Worm (Caenorhabditis elegans) whole organism, L4 larva: ENCODE measurements around the gene pals-29.

Source experiments
- D1046.2 ChIP-seq: fragments of 200-800 bp; sonication (Bioruptor generic); IDR thresholded peaks from 2 replicates; pipeline ENCODE4 v1.3.6; 2022; ENCODE audit warnings: missing genetic modification characterization, missing compliant biosample characterization
- F10B5.3 ChIP-seq: sonication (generic microtip); optimal IDR thresholded peaks from 2 replicates; lab custom pipeline; 2016; ENCODE audit warnings: mild to moderate bottlenecking, missing genetic modification characterization, missing compliant biosample characterization
- F26F4.8 ChIP-seq: fragments of 200-800 bp; sonication (Bioruptor generic); conservative IDR thresholded peaks from 2 replicates; pipeline ENCODE4 v1.3.6; 2022; ENCODE audit warnings: missing genetic modification characterization, missing compliant biosample characterization
- T26A8.4 ChIP-seq: fragments of 200-800 bp; sonication (Bioruptor generic); IDR thresholded peaks from 2 replicates; pipeline ENCODE4 v1.3.6; 2022; ENCODE audit warnings: missing genetic modification characterization, missing compliant biosample characterization
- Y5F2A.4 ChIP-seq: fragments of 200-800 bp; sonication (Bioruptor generic); optimal IDR thresholded peaks from 2 replicates; lab custom pipeline; 2018; ENCODE audit warnings: mild to moderate bottlenecking, missing genetic modification characterization, missing compliant biosample characterization
- ZK337.2 ChIP-seq: fragments of 200-800 bp; sonication (Bioruptor generic); IDR thresholded peaks from 2 replicates; pipeline ENCODE4 v1.3.6; 2022; ENCODE audit warnings: missing genetic modification reagents, missing genetic modification characterization, missing compliant biosample characterization
- aly-2 ChIP-seq: sonication (generic microtip); optimal IDR thresholded peaks from 2 replicates; lab custom pipeline; 2018; ENCODE audit warnings: missing biosample characterization, missing genetic modification characterization
- ama-1 ChIP-seq: fragments of 150-350 bp; optimal IDR thresholded peaks from 2 replicates; lab custom pipeline; 2014; ENCODE audit warnings: inconsistent platforms, mixed read lengths
- ceh-20 ChIP-seq: fragments of 200-800 bp; sonication (Bioruptor generic); IDR thresholded peaks from 2 replicates; pipeline ENCODE4 v1.3.6; 2022; ENCODE audit warnings: missing genetic modification reagents, missing genetic modification characterization, missing compliant biosample characterization
- ceh-82 ChIP-seq: sonication (generic microtip); optimal IDR thresholded peaks from 2 replicates; lab custom pipeline; 2017; ENCODE audit warnings: missing biosample characterization, missing genetic modification characterization
- cey-2 ChIP-seq: sonication (generic microtip); optimal IDR thresholded peaks from 3 replicates; lab custom pipeline; 2017; ENCODE audit warnings: missing genetic modification characterization, mild to moderate bottlenecking, missing compliant biosample characterization, antibody characterized with exemption, borderline replicate concordance; ENCODE audit not compliant: insufficient read depth
- daf-16 ChIP-seq, 3 experiments: sonication (generic microtip); optimal IDR thresholded peaks; 2 replicates each; lab custom pipeline; 2016 to 2017; ENCODE audit warnings: missing genetic modification characterization in 3 of 3, missing genetic modification reagents in 3 of 3, mild to moderate bottlenecking in 2 of 3, missing compliant biosample characterization in 2 of 3, missing biosample characterization in 1 of 3, moderate library complexity in 1 of 3
- daf-19 ChIP-seq: fragments of 200-800 bp; sonication (Bioruptor generic); conservative IDR thresholded peaks from 2 replicates; pipeline ENCODE4 v1.3.6; 2022; ENCODE audit warnings: missing genetic modification characterization, missing compliant biosample characterization
- daf-8 ChIP-seq: fragments of 200-800 bp; sonication (Bioruptor generic); IDR thresholded peaks from 2 replicates; pipeline ENCODE4 v1.3.6; 2022; ENCODE audit warnings: missing genetic modification characterization, missing compliant biosample characterization
- dmd-9 ChIP-seq: fragments of 200-800 bp; sonication (Bioruptor generic); IDR thresholded peaks from 2 replicates; pipeline ENCODE4 v1.3.6; 2022; ENCODE audit warnings: missing genetic modification reagents, missing genetic modification characterization, missing compliant biosample characterization
- dve-1 ChIP-seq: sonication (generic microtip); optimal IDR thresholded peaks from 2 replicates; lab custom pipeline; 2017; ENCODE audit warnings: antibody characterized with exemption, mild to moderate bottlenecking, missing genetic modification characterization, missing compliant biosample characterization; ENCODE audit not compliant: insufficient read depth
- fkh-10 ChIP-seq: fragments of 150-350 bp; optimal IDR thresholded peaks from 2 replicates; lab custom pipeline; 2014; ENCODE audit warnings: missing biosample characterization, missing genetic modification reagents, missing genetic modification characterization
- gei-8 ChIP-seq: fragments of 200-800 bp; sonication (Bioruptor generic); optimal IDR thresholded peaks from 2 replicates; lab custom pipeline; 2018; ENCODE audit warnings: mild to moderate bottlenecking, missing genetic modification characterization, missing compliant biosample characterization
- hlh-30 ChIP-seq: sonication (generic microtip); optimal IDR thresholded peaks from 2 replicates; lab custom pipeline; 2017; ENCODE audit warnings: antibody characterized with exemption, mild to moderate bottlenecking, missing genetic modification characterization, missing compliant biosample characterization; ENCODE audit not compliant: insufficient read depth
- hmg-1.1 ChIP-seq: fragments of 200-800 bp; sonication (Bioruptor generic); IDR thresholded peaks from 2 replicates; pipeline ENCODE4 v1.3.6; 2022; ENCODE audit warnings: missing genetic modification reagents, missing genetic modification characterization, missing compliant biosample characterization
- jun-1 ChIP-seq: fragments of 150-350 bp; optimal IDR thresholded peaks from 2 replicates; lab custom pipeline; 2014; ENCODE audit warnings: missing biosample characterization, missing genetic modification reagents, missing genetic modification characterization
- lin-1 ChIP-seq: fragments of 200-800 bp; sonication (Bioruptor generic); IDR thresholded peaks from 2 replicates; pipeline ENCODE4 v1.3.6; 2022; ENCODE audit warnings: missing genetic modification reagents, missing genetic modification characterization, missing compliant biosample characterization
- lin-38 ChIP-seq: fragments of 200-800 bp; sonication (Bioruptor generic); IDR thresholded peaks from 2 replicates; pipeline ENCODE4 v1.3.6; 2022; ENCODE audit warnings: missing genetic modification reagents, missing genetic modification characterization, missing compliant biosample characterization
- lin-39 ChIP-seq: fragments of 150-350 bp; optimal IDR thresholded peaks from 2 replicates; lab custom pipeline; 2014; ENCODE audit warnings: missing biosample characterization, missing genetic modification reagents, missing genetic modification characterization
- lir-3 ChIP-seq: sonication (generic microtip); optimal IDR thresholded peaks from 2 replicates; lab custom pipeline; 2016; ENCODE audit warnings: mild to moderate bottlenecking, missing genetic modification characterization, missing compliant biosample characterization
- madf-9 ChIP-seq: fragments of 200-800 bp; sonication (Bioruptor generic); conservative IDR thresholded peaks from 2 replicates; pipeline ENCODE4 v1.3.6; 2022; ENCODE audit warnings: missing genetic modification reagents, missing genetic modification characterization, missing compliant biosample characterization
- mdt-29 ChIP-seq: fragments of 200-800 bp; sonication (Bioruptor generic); IDR thresholded peaks from 2 replicates; pipeline ENCODE4 v1.3.6; 2022; ENCODE audit warnings: missing genetic modification reagents, missing genetic modification characterization, missing compliant biosample characterization
- mes-2 ChIP-seq: sonication (generic microtip); optimal IDR thresholded peaks from 2 replicates; lab custom pipeline; 2016; ENCODE audit warnings: missing genotype, mild to moderate bottlenecking, missing genetic modification characterization, missing compliant biosample characterization; ENCODE audit not compliant: poor library complexity, severe bottlenecking
- nhr-10 ChIP-seq: fragments of 150-350 bp; optimal IDR thresholded peaks from 2 replicates; lab custom pipeline; 2014; ENCODE audit warnings: missing biosample characterization, missing genetic modification characterization
- nhr-102 ChIP-seq: sonication (generic microtip); optimal IDR thresholded peaks from 2 replicates; lab custom pipeline; 2016; ENCODE audit warnings: mild to moderate bottlenecking, missing genetic modification characterization, moderate library complexity, missing compliant biosample characterization
- nhr-111 ChIP-seq: fragments of 200-800 bp; sonication (Bioruptor generic); optimal IDR thresholded peaks from 2 replicates; lab custom pipeline; 2018; ENCODE audit warnings: mild to moderate bottlenecking, missing genetic modification characterization, missing compliant biosample characterization
- nhr-237 ChIP-seq: sonication (generic microtip); optimal IDR thresholded peaks from 2 replicates; lab custom pipeline; 2017; ENCODE audit warnings: missing biosample characterization, missing genetic modification characterization
- nhr-28 ChIP-seq: fragments of 150-350 bp; optimal IDR thresholded peaks from 2 replicates; lab custom pipeline; 2014; ENCODE audit warnings: missing biosample characterization, missing genetic modification characterization
- nhr-48 ChIP-seq: sonication (generic microtip); optimal IDR thresholded peaks from 2 replicates; lab custom pipeline; 2016; ENCODE audit warnings: mild to moderate bottlenecking, missing genetic modification characterization, missing compliant biosample characterization
- nhr-76 ChIP-seq: fragments of 150-350 bp; optimal IDR thresholded peaks from 2 replicates; lab custom pipeline; 2014; ENCODE audit warnings: missing biosample characterization, missing genetic modification characterization
- nhr-77 ChIP-seq: fragments of 150-350 bp; optimal IDR thresholded peaks from 2 replicates; lab custom pipeline; 2014; ENCODE audit warnings: missing biosample characterization, missing genetic modification characterization
- pha-4 ChIP-seq, 2 experiments: fragments of 150-350 bp in 1 of 2; fragments of 200-800 bp in 1 of 2; sonication (Bioruptor generic) in 1 of 2; IDR thresholded peaks in 1 of 2; optimal IDR thresholded peaks in 1 of 2; 2 replicates each; pipeline versions ENCODE4 v1.3.6 to Lab custom; 2014 to 2022; ENCODE audit warnings: missing genetic modification characterization in 2 of 2, missing genetic modification reagents in 2 of 2, missing biosample characterization in 1 of 2, missing compliant biosample characterization in 1 of 2
- pqm-1 ChIP-seq: sonication (generic microtip); optimal IDR thresholded peaks from 2 replicates; lab custom pipeline; 2017; ENCODE audit warnings: missing biosample characterization, missing genetic modification characterization
- rbr-2 ChIP-seq: sonication (generic microtip); optimal IDR thresholded peaks from 2 replicates; lab custom pipeline; 2016; ENCODE audit warnings: missing genotype, missing genetic modification characterization, missing compliant biosample characterization
- saeg-2 ChIP-seq: fragments of 200-800 bp; sonication (Bioruptor generic); IDR thresholded peaks from 2 replicates; pipeline ENCODE4 v1.3.6; 2022; ENCODE audit warnings: missing genetic modification reagents, missing genetic modification characterization, missing compliant biosample characterization
- sdz-12 ChIP-seq: fragments of 200-800 bp; sonication (Bioruptor generic); optimal IDR thresholded peaks from 2 replicates; lab custom pipeline; 2018; ENCODE audit warnings: mild to moderate bottlenecking, missing genetic modification characterization, missing compliant biosample characterization
- set-16 ChIP-seq: fragments of 200-800 bp; sonication (Bioruptor generic); IDR thresholded peaks from 2 replicates; pipeline ENCODE4 v1.3.6; 2022; ENCODE audit warnings: missing genetic modification reagents, missing genetic modification characterization, missing compliant biosample characterization
- snpc-1.2 ChIP-seq: fragments of 200-800 bp; sonication (Bioruptor generic); IDR thresholded peaks from 2 replicates; pipeline ENCODE4 v1.3.6; 2022; ENCODE audit warnings: missing genetic modification reagents, missing genetic modification characterization, missing compliant biosample characterization
- spr-1 ChIP-seq: sonication (generic microtip); optimal IDR thresholded peaks from 2 replicates; lab custom pipeline; 2016; ENCODE audit warnings: mild to moderate bottlenecking, missing genetic modification characterization, missing compliant biosample characterization
- unc-62 ChIP-seq, 3 experiments: fragments of 150-350 bp in 1 of 3; sonication (generic microtip); optimal IDR thresholded peaks in 2 of 3; peaks in 1 of 3; 1 replicate in 1 of 3; 2 replicates in 2 of 3; lab custom pipeline; 2014 to 2017; ENCODE audit warnings: missing biosample characterization in 3 of 3, missing genetic modification characterization in 3 of 3, missing genetic modification reagents in 3 of 3, missing genotype in 1 of 3
- vab-7 ChIP-seq: fragments of 200-800 bp; sonication (Bioruptor generic); IDR thresholded peaks from 2 replicates; pipeline ENCODE4 v1.3.6; 2022; ENCODE audit warnings: missing genetic modification reagents, missing genetic modification characterization, missing compliant biosample characterization
- zip-11 ChIP-seq: fragments of 200-800 bp; sonication (Bioruptor generic); IDR thresholded peaks from 2 replicates; pipeline ENCODE4 v1.3.6; 2022; ENCODE audit warnings: missing genetic modification characterization, missing compliant biosample characterization
- zip-2 ChIP-seq: fragments of 150-350 bp; optimal IDR thresholded peaks from 2 replicates; lab custom pipeline; 2014; ENCODE audit warnings: missing biosample characterization, missing genetic modification characterization
- ztf-7 ChIP-seq: fragments of 150-350 bp; optimal IDR thresholded peaks from 2 replicates; lab custom pipeline; 2014; ENCODE audit warnings: missing biosample characterization, missing genetic modification characterization

pals-29 gene

DNA sequence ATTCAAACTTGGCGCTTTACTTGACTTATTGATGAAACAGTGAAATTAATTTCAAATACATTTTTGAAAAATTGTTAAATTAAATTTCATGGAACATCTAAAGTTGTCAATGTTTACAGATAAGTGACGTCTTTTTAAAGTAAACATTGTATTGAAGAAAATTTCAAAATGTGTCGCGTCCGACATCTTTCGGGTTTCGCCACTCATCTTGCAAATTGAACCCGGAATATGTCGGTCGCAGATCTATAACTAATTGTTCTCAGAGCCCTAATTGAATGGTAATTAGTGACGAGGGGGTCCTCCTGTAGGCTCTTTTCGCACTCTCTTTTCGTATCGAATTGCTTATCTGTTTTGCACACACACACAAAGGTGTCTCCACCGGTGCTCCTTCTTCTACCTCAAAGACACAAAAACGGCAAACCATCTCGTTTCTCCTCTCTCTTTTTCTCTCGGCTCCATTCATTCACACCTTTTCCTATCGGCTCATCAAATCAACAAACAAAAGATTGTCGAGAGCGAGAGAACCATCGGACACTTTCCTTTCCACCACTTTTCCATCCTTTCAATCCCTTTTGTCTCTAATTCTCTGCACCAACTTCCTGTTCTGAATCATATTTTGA lies 20.3 kb upstream of the pals-29 start:
- TF ChIP-seq hlh-30 (tag; lab: Kevin White, UChicago) = no peak
- no peak for TF ChIP-seq zip-2
- no peak for TF ChIP-seq daf-16 (GFP tag; optimal IDR thresholded peaks at IDR 0.05; lab: Kevin White, UChicago)
- TF ChIP-seq daf-16 (tag; optimal IDR thresholded peaks at IDR 0.05; lab: Kevin White, UChicago) = peak; percentile 40
- no peak for TF ChIP-seq daf-19
- no peak for TF ChIP-seq lin-39 (tag; lab: Kevin White, UChicago)
- no peak for TF ChIP-seq lin-38 (GFP tag; lab: Robert Waterston, UW)
- TF ChIP-seq dmd-9 (GFP tag; lab: Robert Waterston, UW) = no peak
- TF ChIP-seq lir-3 (tag; lab: Kevin White, UChicago) = no peak
- no peak for TF ChIP-seq D1046.2 (GFP tag; lab: Robert Waterston, UW)
- no peak for TF ChIP-seq nhr-48
- TF ChIP-seq nhr-111 (GFP tag; lab: Kevin White, UChicago) = no peak
- peak; percentile 14 for TF ChIP-seq dve-1
- TF ChIP-seq nhr-237 (tag; lab: Kevin White, UChicago) = no peak
- TF ChIP-seq ztf-7 (tag; lab: Kevin White, UChicago) = no peak
- no peak for TF ChIP-seq saeg-2 (GFP tag; lab: Robert Waterston, UW)
- TF ChIP-seq nhr-76 = no peak
- TF ChIP-seq jun-1 (tag; lab: Kevin White, UChicago) = no peak
- TF ChIP-seq spr-1 = no peak
- no peak for TF ChIP-seq mdt-29 (GFP tag; lab: Robert Waterston, UW)
- no peak for TF ChIP-seq zip-11
- TF ChIP-seq ceh-20 (GFP tag; lab: Robert Waterston, UW) = no peak
- TF ChIP-seq ama-1 = no peak
- TF ChIP-seq pqm-1 (tag; lab: Kevin White, UChicago) = peak; percentile 75
- TF ChIP-seq F26F4.8 = no peak
- TF ChIP-seq Y5F2A.4 = no peak
- peak; percentile 74; the same call in 1 of the 2 replicates for TF ChIP-seq snpc-1.2 (GFP tag; lab: Robert Waterston, UW)
- TF ChIP-seq T26A8.4 (GFP tag; lab: Robert Waterston, UW) = no peak
- TF ChIP-seq pha-4 (GFP tag; IDR thresholded peaks at IDR 0.05; lab: Robert Waterston, UW) = no peak
- TF ChIP-seq pha-4 (tag; optimal IDR thresholded peaks at IDR 0.05; lab: Kevin White, UChicago) = peak; percentile 31
- peak in 1 of 2 experiments; percentile 80 for TF ChIP-seq unc-62 (GFP tag; optimal IDR thresholded peaks at IDR 0.05 in 1 of 2; lab: Kevin White, UChicago)
- TF ChIP-seq unc-62 (tag; optimal IDR thresholded peaks at IDR 0.05; lab: Kevin White, UChicago) = no peak

DNA sequence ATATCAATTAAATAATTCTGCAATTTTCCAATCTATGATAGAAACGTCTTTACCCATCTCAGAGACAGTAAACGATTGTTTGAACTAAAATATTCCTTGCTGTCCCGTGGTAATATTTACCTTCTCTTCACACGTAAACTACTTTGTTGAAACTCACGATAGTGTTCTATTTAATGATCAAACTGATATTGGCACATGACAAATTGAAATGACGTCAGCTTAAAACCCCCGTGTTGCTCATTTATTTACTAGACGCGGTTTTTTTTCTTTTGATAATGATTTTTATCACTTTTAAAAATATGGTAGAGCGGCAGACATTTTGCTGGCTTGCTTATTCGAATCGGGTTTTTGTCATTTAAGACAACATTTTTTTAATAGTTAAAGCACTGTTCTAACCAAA lies 19.3 kb upstream of the pals-29 start:
- TF ChIP-seq ZK337.2 (no peak), zip-11 (no peak), hmg-1.1 (no peak), mes-2 (no peak), vab-7 (GFP tag; lab: Robert Waterston, UW) (no peak), set-16 (GFP tag; lab: Robert Waterston, UW) (no peak), daf-8 (GFP tag; lab: Robert Waterston, UW) (no peak), gei-8 (GFP tag; lab: Kevin White, UChicago) (no peak), T26A8.4 (GFP tag; lab: Robert Waterston, UW) (no peak), rbr-2 (tag; lab: Kevin White, UChicago) (no peak), dve-1 (peak; percentile 73), fkh-10 (GFP tag; lab: Kevin White, UChicago) (no peak), pqm-1 (tag; lab: Kevin White, UChicago) (peak; percentile 36), nhr-102 (tag; lab: Kevin White, UChicago) (no peak), sdz-12 (GFP tag; lab: Kevin White, UChicago) (no peak), aly-2 (no peak), nhr-77 (tag; lab: Kevin White, UChicago) (no peak), ceh-82 (tag; lab: Kevin White, UChicago) (no peak), madf-9 (GFP tag; lab: Robert Waterston, UW) (no peak), mdt-29 (GFP tag; lab: Robert Waterston, UW) (no peak), lin-1 (GFP tag; lab: Robert Waterston, UW) (no peak), F10B5.3 (tag; lab: Kevin White, UChicago) (no peak), cey-2 (tag; lab: Kevin White, UChicago) (no peak), lir-3 (tag; lab: Kevin White, UChicago) (no peak), nhr-10 (tag; lab: Kevin White, UChicago) (no peak), nhr-28 (tag; lab: Kevin White, UChicago) (peak; percentile 31), hlh-30 (tag; lab: Kevin White, UChicago) (peak; percentile 37)
